Fruit fly (Drosophila melanogaster) whole organism, prepupa: Measurements from ENCODE around the gene CG2246.

Experiments used
- CG10631 ChIP-seq: fragments of 200-800 bp; sonication (Bioruptor generic); optimal IDR thresholded peaks from 2 replicates; lab custom pipeline; 2016; ENCODE audit warnings: missing biosample characterization, missing genetic modification characterization
- Eip75B ChIP-seq: fragments of 200-800 bp; sonication (Bioruptor generic); optimal IDR thresholded peaks from 3 replicates; lab custom pipeline; 2016; ENCODE audit warnings: missing biosample characterization, missing genetic modification characterization
- Hr39 ChIP-seq: fragments of 200-800 bp; sonication (Bioruptor generic); optimal IDR thresholded peaks from 2 replicates; lab custom pipeline; 2016; ENCODE audit warnings: missing biosample characterization, missing genetic modification characterization
- achi ChIP-seq: fragments of 200-800 bp; sonication (Bioruptor generic); optimal IDR thresholded peaks from 3 replicates; lab custom pipeline; 2016; ENCODE audit warnings: missing biosample characterization, missing genetic modification characterization

- TF ChIP-seq Eip75B (GFP tag; lab: Kevin White, UChicago) (no peak), CG10631 (GFP tag; lab: Kevin White, UChicago) (no peak), achi (GFP tag; lab: Kevin White, UChicago) (no peak), Hr39 (GFP tag; lab: Kevin White, UChicago) (no peak)
Measured at dm6 chr3R:30605889-30606288, 4.6 kb upstream of the CG2246 start, which contains the start of gene CG31016.
